Worm (Caenorhabditis elegans) whole organism, L4 larva: ENCODE results near the gene F08G12.5.

Experiments used
- ctbp-1 ChIP-seq: fragments of 200-800 bp; sonication (Bioruptor generic); IDR thresholded peaks from 2 replicates; pipeline ENCODE4 v1.3.6; 2022; ENCODE audit warnings: missing genetic modification reagents, missing genetic modification characterization, missing compliant biosample characterization
- dve-1 ChIP-seq: sonication (generic microtip); optimal IDR thresholded peaks from 2 replicates; lab custom pipeline; 2017; ENCODE audit warnings: antibody characterized with exemption, mild to moderate bottlenecking, missing genetic modification characterization, missing compliant biosample characterization; ENCODE audit not compliant: insufficient read depth
- egl-27 ChIP-seq: sonication (generic microtip); optimal IDR thresholded peaks from 3 replicates; lab custom pipeline; 2017; ENCODE audit warnings: missing biosample characterization, missing genetic modification reagents, missing genetic modification characterization
- lin-1 ChIP-seq: fragments of 200-800 bp; sonication (Bioruptor generic); IDR thresholded peaks from 2 replicates; pipeline ENCODE4 v1.3.6; 2022; ENCODE audit warnings: missing genetic modification reagents, missing genetic modification characterization, missing compliant biosample characterization
- nhr-11 ChIP-seq: fragments of 150-350 bp; optimal IDR thresholded peaks from 2 replicates; lab custom pipeline; 2014; ENCODE audit warnings: missing biosample characterization, missing genetic modification characterization
- snpc-4 ChIP-seq: fragments of 150-350 bp; optimal IDR thresholded peaks from 2 replicates; lab custom pipeline; 2014; ENCODE audit warnings: missing biosample characterization, missing genetic modification characterization
- tag-97 ChIP-seq: fragments of 200-800 bp; sonication (Bioruptor generic); IDR thresholded peaks from 2 replicates; pipeline ENCODE4 v1.3.6; 2022; ENCODE audit warnings: missing genetic modification characterization, missing compliant biosample characterization
- unc-62 ChIP-seq, 3 experiments: fragments of 150-350 bp in 1 of 3; sonication (generic microtip); optimal IDR thresholded peaks in 2 of 3; peaks in 1 of 3; 1 replicate in 1 of 3; 2 replicates in 2 of 3; lab custom pipeline; 2014 to 2017; ENCODE audit warnings: missing biosample characterization in 3 of 3, missing genetic modification characterization in 3 of 3, missing genetic modification reagents in 3 of 3, missing genotype in 1 of 3
- ztf-11 ChIP-seq: fragments of 150-350 bp; optimal IDR thresholded peaks from 2 replicates; lab custom pipeline; 2014; ENCODE audit warnings: missing biosample characterization, missing genetic modification characterization

- TF ChIP-seq dve-1 (tag; lab: Kevin White, UChicago) (no peak), ztf-11 (tag; lab: Kevin White, UChicago) (no peak), egl-27 (no peak), ctbp-1 (GFP tag; lab: Robert Waterston, UW) (no peak), nhr-11 (no peak), snpc-4 (no peak), tag-97 (GFP tag; lab: Robert Waterston, UW) (no peak), unc-62 (GFP tag; optimal IDR thresholded peaks at IDR 0.05 in 1 of 2; lab: Kevin White, UChicago) (no peak), unc-62 (tag; optimal IDR thresholded peaks at IDR 0.05; lab: Kevin White, UChicago) (no peak), lin-1 (GFP tag; lab: Robert Waterston, UW) (no peak)
Measured at ce11 chrX:11270882-11271281, 39.2 kb downstream of the F08G12.5 start, which contains the start of gene ifa-1.
